Worm (Caenorhabditis elegans): ENCODE data around the gene F41C3.8.

F41C3.8 gene

ce11 chrII:4693129-4693528, 22.7 kb upstream of the F41C3.8 start, which contains the start of gene F10G7.5:
Gene F10G7.5 (plus strand): TSS chrII:4693414.
- TF ChIP-seq ama-1 (optimal IDR thresholded peaks at IDR 0.05) (no peak), ceh-13 (GFP tag; optimal IDR thresholded peaks at IDR 0.05) (no peak), ceh-36 (tag; optimal IDR thresholded peaks at IDR 0.05) (no peak), hmg-4 (GFP tag; optimal IDR thresholded peaks at IDR 0.05) (no peak), F13C5.2 (tag; optimal IDR thresholded peaks at IDR 0.05) (no peak), tbx-37 (GFP tag; conservative IDR thresholded peaks at IDR 0.05) (no peak), tra-4 (tag; optimal IDR thresholded peaks at IDR 0.05) (no peak), flt-1 (GFP tag; IDR thresholded peaks at IDR 0.05) (no peak), pes-1 (GFP tag; IDR thresholded peaks at IDR 0.05) (no peak), hnd-1 (tag; optimal IDR thresholded peaks at IDR 0.05) (no peak), sea-1 (GFP tag; conservative IDR thresholded peaks at IDR 0.05) (no peak), B0310.2 (tag; optimal IDR thresholded peaks at IDR 0.05) (no peak), ets-7 (tag; optimal IDR thresholded peaks at IDR 0.05) (no peak), scrt-1 (GFP tag; IDR thresholded peaks at IDR 0.05) (no peak)

- TF ChIP-seq F13C5.2 (tag; optimal IDR thresholded peaks at IDR 0.05): no peak
- no peak for TF ChIP-seq ceh-13 (GFP tag; optimal IDR thresholded peaks at IDR 0.05)
- no peak for TF ChIP-seq tra-4 (tag; optimal IDR thresholded peaks at IDR 0.05)
- no peak for TF ChIP-seq tbx-11 (GFP tag; IDR thresholded peaks at IDR 0.05)
- no peak for TF ChIP-seq ama-1 (optimal IDR thresholded peaks at IDR 0.05)
- TF ChIP-seq B0310.2 (tag; optimal IDR thresholded peaks at IDR 0.05): no peak
- no peak for TF ChIP-seq ceh-36 (tag; optimal IDR thresholded peaks at IDR 0.05)
- no peak for TF ChIP-seq hmbx-1 (tag; optimal IDR thresholded peaks at IDR 0.05)
Observed at ce11 chrII:4696055-4696454, 19.8 kb upstream of the F41C3.8 start.

ce11 chrII:4698266-4698771, 17.5 kb upstream of the F41C3.8 start, which contains the start of the genes rpn-5 and scc-1:
Gene rpn-5 (minus strand): TSS chrII:4698427.
Gene scc-1 (plus strand): TSS chrII:4698721.
- no peak for TF ChIP-seq ceh-36 (tag; optimal IDR thresholded peaks at IDR 0.05)

- TF ChIP-seq ets-7 (tag; optimal IDR thresholded peaks at IDR 0.05): peak; percentile 58
- peak; percentile 78 for TF ChIP-seq hmg-4 (GFP tag; optimal IDR thresholded peaks at IDR 0.05)
- TF ChIP-seq F13C5.2 (tag; optimal IDR thresholded peaks at IDR 0.05): peak; percentile 81
- peak; percentile 68 for TF ChIP-seq tbx-11 (GFP tag; IDR thresholded peaks at IDR 0.05)
- peak; percentile 45; the same call in 1 of the 2 replicates for TF ChIP-seq tbx-37 (GFP tag; conservative IDR thresholded peaks at IDR 0.05)
- peak; percentile 71 for TF ChIP-seq scrt-1 (GFP tag; IDR thresholded peaks at IDR 0.05)
- TF ChIP-seq B0310.2 (tag; optimal IDR thresholded peaks at IDR 0.05): peak; percentile 18
- TF ChIP-seq pes-1 (GFP tag; IDR thresholded peaks at IDR 0.05): peak; percentile 79
- peak; percentile 63 for TF ChIP-seq flt-1 (GFP tag; IDR thresholded peaks at IDR 0.05)
- TF ChIP-seq hnd-1 (tag; optimal IDR thresholded peaks at IDR 0.05): peak; percentile 25
- peak; percentile 44 for TF ChIP-seq aly-1 (tag; optimal IDR thresholded peaks at IDR 0.05)
- peak; percentile 65; the same call in 1 of the 2 replicates for TF ChIP-seq sea-1 (GFP tag; conservative IDR thresholded peaks at IDR 0.05)
Observed at ce11 chrII:4701482-4702119, 14.2 kb upstream of the F41C3.8 start, which contains the start of gene unc-85. Gene unc-85 (plus strand): TSS chrII:4702069.

- TF ChIP-seq F13C5.2 (tag; optimal IDR thresholded peaks at IDR 0.05) (no peak), scrt-1 (GFP tag; IDR thresholded peaks at IDR 0.05) (no peak), tbx-37 (GFP tag; conservative IDR thresholded peaks at IDR 0.05) (no peak), ets-7 (tag; optimal IDR thresholded peaks at IDR 0.05) (no peak), B0310.2 (tag; optimal IDR thresholded peaks at IDR 0.05) (no peak), hnd-1 (tag; optimal IDR thresholded peaks at IDR 0.05) (no peak), aly-1 (tag; optimal IDR thresholded peaks at IDR 0.05) (no peak), ceh-13 (GFP tag; optimal IDR thresholded peaks at IDR 0.05) (no peak), pes-1 (GFP tag; IDR thresholded peaks at IDR 0.05) (no peak), hmbx-1 (tag; optimal IDR thresholded peaks at IDR 0.05) (no peak)
Observed at ce11 chrII:4703011-4703410, 12.8 kb upstream of the F41C3.8 start.

- TF ChIP-seq F13C5.2 (tag; optimal IDR thresholded peaks at IDR 0.05): peak; percentile 12
- TF ChIP-seq scrt-1 (GFP tag; IDR thresholded peaks at IDR 0.05): no peak
- TF ChIP-seq pes-1 (GFP tag; IDR thresholded peaks at IDR 0.05): no peak
Observed at ce11 chrII:4706359-4706871, 9.4 kb upstream of the F41C3.8 start, which contains the start of the genes F10G7.9 and tsn-1. Gene F10G7.9 (minus strand): TSS chrII:4706485. Gene tsn-1 (plus strand): TSS chrII:4706821.

ce11 chrII:4710120-4710519, 5.7 kb upstream of the F41C3.8 start, which contains the start of gene tag-151:
Gene tag-151 (plus strand): TSS chrII:4710277.
- TF ChIP-seq sea-1 (GFP tag; conservative IDR thresholded peaks at IDR 0.05) (no peak), tra-4 (tag; optimal IDR thresholded peaks at IDR 0.05) (no peak), ets-7 (tag; optimal IDR thresholded peaks at IDR 0.05) (no peak), ceh-13 (GFP tag; optimal IDR thresholded peaks at IDR 0.05) (no peak), tbx-37 (GFP tag; conservative IDR thresholded peaks at IDR 0.05) (no peak), hnd-1 (tag; optimal IDR thresholded peaks at IDR 0.05) (no peak), ama-1 (optimal IDR thresholded peaks at IDR 0.05) (no peak), flt-1 (GFP tag; IDR thresholded peaks at IDR 0.05) (no peak), tbx-11 (GFP tag; IDR thresholded peaks at IDR 0.05) (no peak), F13C5.2 (tag; optimal IDR thresholded peaks at IDR 0.05) (no peak), pes-1 (GFP tag; IDR thresholded peaks at IDR 0.05) (no peak)

- TF ChIP-seq scrt-1 (GFP tag; IDR thresholded peaks at IDR 0.05) (no peak), pes-1 (GFP tag; IDR thresholded peaks at IDR 0.05) (no peak), ets-7 (tag; optimal IDR thresholded peaks at IDR 0.05) (no peak), tbx-37 (GFP tag; conservative IDR thresholded peaks at IDR 0.05) (no peak), hmbx-1 (tag; optimal IDR thresholded peaks at IDR 0.05) (no peak), F13C5.2 (tag; optimal IDR thresholded peaks at IDR 0.05) (no peak), flt-1 (GFP tag; IDR thresholded peaks at IDR 0.05) (no peak), ama-1 (optimal IDR thresholded peaks at IDR 0.05) (no peak), B0310.2 (tag; optimal IDR thresholded peaks at IDR 0.05) (no peak), aly-1 (tag; optimal IDR thresholded peaks at IDR 0.05) (no peak), hmg-4 (GFP tag; optimal IDR thresholded peaks at IDR 0.05) (no peak), tra-4 (tag; optimal IDR thresholded peaks at IDR 0.05) (no peak), ceh-13 (GFP tag; optimal IDR thresholded peaks at IDR 0.05) (no peak), ceh-36 (tag; optimal IDR thresholded peaks at IDR 0.05) (no peak), tbx-11 (GFP tag; IDR thresholded peaks at IDR 0.05) (no peak), hnd-1 (tag; optimal IDR thresholded peaks at IDR 0.05) (no peak), sea-1 (GFP tag; conservative IDR thresholded peaks at IDR 0.05) (no peak)
Observed at ce11 chrII:4710813-4711212, 5.0 kb upstream of the F41C3.8 start.
